Fruit fly (Drosophila melanogaster) whole organism, embryonic: ENCODE data around the gene CG13377.

Experiments used
- ATbp ChIP-seq: fragments of 200-800 bp; sonication (Bioruptor generic); optimal IDR thresholded peaks from 2 replicates; lab custom pipeline; 2017; ENCODE audit warnings: missing biosample characterization, mild to moderate bottlenecking, missing genetic modification characterization, missing genetic modification reagents
- CG10274 ChIP-seq: fragments of 200-800 bp; sonication (Bioruptor generic); optimal IDR thresholded peaks from 3 replicates; lab custom pipeline; 2017; ENCODE audit warnings: missing biosample characterization, mild to moderate bottlenecking, missing genetic modification characterization
- CG10321 ChIP-seq: fragments of 200-800 bp; sonication (Bioruptor generic); IDR thresholded peaks from 2 replicates; pipeline ENCODE4 v1.3.6; 2022; ENCODE audit warnings: missing biosample characterization, missing genetic modification characterization
- CG10543 ChIP-seq: fragments of 200-800 bp; sonication (Bioruptor generic); optimal IDR thresholded peaks from 3 replicates; lab custom pipeline; 2017; ENCODE audit warnings: missing biosample characterization, mild to moderate bottlenecking, missing genetic modification characterization, moderate library complexity
- CG11695 ChIP-seq: fragments of 200-800 bp; sonication (Bioruptor generic); IDR thresholded peaks from 3 replicates; pipeline ENCODE4 v1.3.6; 2022; ENCODE audit warnings: missing biosample characterization, missing genetic modification characterization
- CG12659 ChIP-seq: fragments of 200-800 bp; sonication (Bioruptor generic); optimal IDR thresholded peaks from 3 replicates; lab custom pipeline; 2017; ENCODE audit warnings: mild to moderate bottlenecking, missing biosample characterization, missing genetic modification reagents, missing genetic modification characterization
- CG15514 ChIP-seq: fragments of 200-800 bp; sonication (Bioruptor generic); optimal IDR thresholded peaks from 3 replicates; lab custom pipeline; 2017; ENCODE audit warnings: missing biosample characterization, missing genetic modification characterization, mild to moderate bottlenecking, moderate library complexity, missing genetic modification reagents
- CG17328 ChIP-seq: fragments of 200-800 bp; sonication (Bioruptor generic); IDR thresholded peaks from 2 replicates; pipeline ENCODE4 v1.3.6; 2022; ENCODE audit warnings: missing biosample characterization, missing genetic modification characterization
- CG17568 ChIP-seq: fragments of 200-800 bp; sonication (Bioruptor generic); optimal IDR thresholded peaks from 2 replicates; lab custom pipeline; 2018; ENCODE audit warnings: missing biosample characterization, mild to moderate bottlenecking, missing genetic modification characterization, moderate library complexity
- CG2120 ChIP-seq: fragments of 200-800 bp; sonication (Bioruptor generic); optimal IDR thresholded peaks from 3 replicates; lab custom pipeline; 2016; ENCODE audit warnings: missing biosample characterization, missing genetic modification characterization
- CG2199 ChIP-seq: fragments of 200-800 bp; sonication (Bioruptor generic); IDR thresholded peaks from 3 replicates; pipeline ENCODE4 v1.3.6; 2022; ENCODE audit warnings: missing biosample characterization, missing genetic modification characterization
- CG2712 ChIP-seq: fragments of 200-800 bp; optimal IDR thresholded peaks from 3 replicates; lab custom pipeline; 2019; ENCODE audit warnings: missing biosample characterization, mild to moderate bottlenecking, missing genetic modification characterization, moderate library complexity
- CG3163 ChIP-seq: fragments of 200-800 bp; sonication (Bioruptor generic); optimal IDR thresholded peaks from 3 replicates; lab custom pipeline; 2016; ENCODE audit warnings: missing biosample characterization, missing genetic modification characterization
- CG32772 ChIP-seq: fragments of 200-800 bp; sonication (Bioruptor generic); IDR thresholded peaks from 2 replicates; pipeline ENCODE4 v1.3.6; 2022; ENCODE audit warnings: missing biosample characterization, missing genetic modification characterization
- CG33557 ChIP-seq: fragments of 200-800 bp; sonication (Bioruptor generic); optimal IDR thresholded peaks from 2 replicates; lab custom pipeline; 2019; ENCODE audit warnings: missing biosample characterization, mild to moderate bottlenecking, missing genetic modification characterization, moderate library complexity
- CG6689 ChIP-seq: fragments of 200-800 bp; sonication (Bioruptor generic); IDR thresholded peaks from 2 replicates; pipeline ENCODE4 v1.3.6; 2022; ENCODE audit warnings: missing biosample characterization, missing genetic modification characterization
- CG8281 ChIP-seq: fragments of 200-800 bp; sonication (Bioruptor generic); optimal IDR thresholded peaks from 2 replicates; lab custom pipeline; 2018; ENCODE audit warnings: missing biosample characterization, mild to moderate bottlenecking, missing genetic modification characterization, moderate library complexity
- CG8290 ChIP-seq, 3 experiments: fragments of 200-800 bp; sonication (Bioruptor generic); optimal IDR thresholded peaks; 2 replicates each; lab custom pipeline; 2016 to 2019; ENCODE audit warnings: missing biosample characterization in 3 of 3, missing genetic modification characterization in 3 of 3, mild to moderate bottlenecking in 2 of 3, moderate library complexity in 1 of 3
- Deaf1 ChIP-seq: fragments of 200-800 bp; optimal IDR thresholded peaks from 3 replicates; lab custom pipeline; 2019; ENCODE audit warnings: missing biosample characterization, mild to moderate bottlenecking, missing genetic modification characterization, moderate library complexity
- HHEX ChIP-seq: fragments of 200-800 bp; sonication (Bioruptor generic); optimal IDR thresholded peaks from 3 replicates; lab custom pipeline; 2017; ENCODE audit warnings: missing biosample characterization, mild to moderate bottlenecking, missing genetic modification characterization, missing genetic modification reagents
- HLHmδ ChIP-seq: fragments of 200-800 bp; sonication (Bioruptor generic); optimal IDR thresholded peaks from 2 replicates; lab custom pipeline; 2018; ENCODE audit warnings: missing biosample characterization, mild to moderate bottlenecking, missing genetic modification characterization, moderate library complexity
- Hr3 ChIP-seq: fragments of 200-800 bp; sonication (Bioruptor generic); optimal IDR thresholded peaks from 3 replicates; lab custom pipeline; 2016; ENCODE audit warnings: missing biosample characterization, missing genetic modification characterization
- Med ChIP-seq: fragments of 200-800 bp; sonication (Bioruptor generic); peaks from one replicate; lab custom pipeline; 2016; ENCODE audit warnings: missing biosample characterization, missing genetic modification characterization, mild to moderate bottlenecking, inconsistent platforms, moderate library complexity
- Scr ChIP-seq: fragments of 200-800 bp; sonication (Bioruptor generic); IDR thresholded peaks from 2 replicates; pipeline ENCODE4 v1.3.6; 2022; ENCODE audit warnings: missing biosample characterization, missing genetic modification characterization; ENCODE audit not compliant: partially characterized antibody
- Trl ChIP-seq, 3 experiments: fragments of >200 bp in 2 of 3; fragments of 200-800 bp in 1 of 3; sonication (Bioruptor generic) in 1 of 3; optimal IDR thresholded peaks; 2 replicates in 1 of 3; 3 replicates in 2 of 3; lab custom pipeline; 2016 to 2017; ENCODE audit warnings: missing biosample characterization in 1 of 3, missing genetic modification characterization in 1 of 3
- Xrp1 ChIP-seq: fragments of 200-800 bp; sonication (Bioruptor generic); IDR thresholded peaks from 2 replicates; pipeline ENCODE4 v1.3.6; 2022; ENCODE audit warnings: missing biosample characterization, missing genetic modification characterization
- chif ChIP-seq, 2 experiments: fragments of 200-800 bp; sonication (Bioruptor generic); optimal IDR thresholded peaks; 3 replicates each; lab custom pipeline; 2016; ENCODE audit warnings: missing biosample characterization in 2 of 2, missing genetic modification characterization in 2 of 2
- chm ChIP-seq: fragments of 200-800 bp; sonication (Bioruptor generic); IDR thresholded peaks from 2 replicates; pipeline ENCODE4 v1.3.6; 2022; ENCODE audit warnings: missing biosample characterization, missing genetic modification characterization
- dm ChIP-seq: fragments of 200-800 bp; sonication (Bioruptor generic); optimal IDR thresholded peaks from 3 replicates; lab custom pipeline; 2016; ENCODE audit warnings: missing biosample characterization, missing genetic modification characterization
- ewg ChIP-seq: fragments of 200-800 bp; sonication (Bioruptor generic); optimal IDR thresholded peaks from 3 replicates; lab custom pipeline; 2017; ENCODE audit warnings: mild to moderate bottlenecking, missing biosample characterization, missing genetic modification reagents, missing genetic modification characterization
- pzg ChIP-seq: fragments of 200-800 bp; sonication (Bioruptor generic); optimal IDR thresholded peaks from 3 replicates; lab custom pipeline; 2018; ENCODE audit warnings: missing biosample characterization, mild to moderate bottlenecking, missing genetic modification characterization, moderate library complexity
- rib ChIP-seq: fragments of 200-800 bp; sonication (Bioruptor generic); IDR thresholded peaks from 2 replicates; pipeline ENCODE4 v1.3.6; 2022; ENCODE audit warnings: missing biosample characterization, missing genetic modification characterization
- sd ChIP-seq: fragments of 200-800 bp; sonication (Bioruptor generic); optimal IDR thresholded peaks from 3 replicates; lab custom pipeline; 2018; ENCODE audit warnings: missing biosample characterization, mild to moderate bottlenecking, missing genetic modification characterization, moderate library complexity
- seq ChIP-seq: fragments of 200-800 bp; sonication (Bioruptor generic); IDR thresholded peaks from 2 replicates; pipeline ENCODE4 v1.3.6; 2022; ENCODE audit warnings: missing biosample characterization, missing genetic modification characterization
- so ChIP-seq: fragments of 200-800 bp; sonication (Bioruptor generic); IDR thresholded peaks from 3 replicates; pipeline ENCODE4 v1.3.6; 2022; ENCODE audit warnings: missing biosample characterization, missing genetic modification characterization
- sob ChIP-seq: fragments of 200-800 bp; sonication (Bioruptor generic); IDR thresholded peaks from 2 replicates; pipeline ENCODE4 v1.3.6; 2022; ENCODE audit warnings: missing biosample characterization, missing genetic modification characterization
- stwl ChIP-seq: fragments of 200-800 bp; sonication (Bioruptor generic); optimal IDR thresholded peaks from 3 replicates; lab custom pipeline; 2018; ENCODE audit warnings: missing biosample characterization, mild to moderate bottlenecking, missing genetic modification characterization, moderate library complexity
- sug ChIP-seq: fragments of 200-800 bp; optimal IDR thresholded peaks from 2 replicates; lab custom pipeline; 2019; ENCODE audit warnings: missing biosample characterization, mild to moderate bottlenecking, missing genetic modification characterization, moderate library complexity
- ttk ChIP-seq: fragments of 200-800 bp; sonication (Bioruptor generic); IDR thresholded peaks from 2 replicates; pipeline ENCODE4 v2.1.2; 2022; ENCODE audit warnings: missing biosample characterization, missing genetic modification characterization
- vvl ChIP-seq: fragments of 200-800 bp; sonication (Bioruptor generic); IDR thresholded peaks from 2 replicates; pipeline ENCODE4 v1.3.6; 2022; ENCODE audit warnings: missing biosample characterization, missing genetic modification characterization
- wek ChIP-seq: fragments of 200-800 bp; sonication (Bioruptor generic); optimal IDR thresholded peaks from 3 replicates; lab custom pipeline; 2018; ENCODE audit warnings: missing biosample characterization, mild to moderate bottlenecking, missing genetic modification characterization, moderate library complexity
- z ChIP-seq: fragments of 200-800 bp; sonication (Bioruptor generic); IDR thresholded peaks from 3 replicates; pipeline ENCODE4 v1.3.6; 2022; ENCODE audit warnings: missing biosample characterization, missing genetic modification characterization
- zfh1 ChIP-seq: fragments of 200-800 bp; sonication (Bioruptor generic); IDR thresholded peaks from 3 replicates; pipeline ENCODE4 v1.3.6; 2022; ENCODE audit warnings: missing biosample characterization, missing genetic modification characterization

Gene CG13377

dm6 chrX:276065-276464 is 12.3 kb upstream of the CG13377 start (continued):
- peak; percentile 56 for TF ChIP-seq ttk (GFP tag; lab: Robert Waterston, UW)
- 0 out of 2 replicates have a peak, but pooled peaks have one; percentile 26 for TF ChIP-seq Scr (GFP tag; lab: Robert Waterston, UW)
- TF ChIP-seq sd (tag; lab: Kevin White, UChicago) = no peak
- no peak for TF ChIP-seq CG10274 (GFP tag; lab: Kevin White, UChicago)
- peak; percentile 42 for TF ChIP-seq CG8290 (GFP tag; optimal IDR thresholded peaks at IDR 0.05; lab: Kevin White, UChicago)
- TF ChIP-seq CG8290 (tag; optimal IDR thresholded peaks at IDR 0.05; lab: Kevin White, UChicago) = peak; percentile 49 to 63
- TF ChIP-seq CG17328 (GFP tag; lab: Robert Waterston, UW) = 0 out of 2 replicates have a peak, but pooled peaks have one; percentile 14
- TF ChIP-seq CG6689 (GFP tag; lab: Robert Waterston, UW) = 0 out of 2 replicates have a peak, but pooled peaks have one; percentile 11
- TF ChIP-seq CG10321 (GFP tag; lab: Robert Waterston, UW) = peak; percentile 67
- TF ChIP-seq CG33557 (GFP tag; lab: Kevin White, UChicago) = peak; percentile 5
- TF ChIP-seq CG32772 (GFP tag; lab: Robert Waterston, UW) = no peak
- no peak for TF ChIP-seq HHEX
- TF ChIP-seq Deaf1 = peak; percentile 19
- peak; percentile 22 for TF ChIP-seq wek (GFP tag; lab: Kevin White, UChicago)
- TF ChIP-seq CG2712 (tag; lab: Kevin White, UChicago) = peak; percentile 27
- peak; percentile 5 for TF ChIP-seq CG2120 (GFP tag; lab: Kevin White, UChicago)
- peak; percentile 11 for TF ChIP-seq HLHmδ (GFP tag; lab: Kevin White, UChicago)
- peak; percentile 31; the same call in 1 of the 3 replicates for TF ChIP-seq zfh1 (GFP tag; lab: Robert Waterston, UW)
- TF ChIP-seq CG3163 (GFP tag; lab: Kevin White, UChicago) = peak; percentile 73
- TF ChIP-seq pzg (GFP tag; lab: Kevin White, UChicago) = no peak
- TF ChIP-seq z (GFP tag; lab: Robert Waterston, UW) = peak; percentile 84
- TF ChIP-seq CG2199 (GFP tag; lab: Robert Waterston, UW) = peak; percentile 76; the same call in 2 of the 3 replicates
- TF ChIP-seq rib (GFP tag; lab: Robert Waterston, UW) = no peak; the same call in 1 of the 2 replicates
- TF ChIP-seq Med (GFP tag; lab: Kevin White, UChicago) = peak; percentile 83
- peak; percentile 22 for TF ChIP-seq ATbp (GFP tag; lab: Kevin White, UChicago)
- 0 out of 2 replicates have a peak, but pooled peaks have one; percentile 16 for TF ChIP-seq vvl
- no peak for TF ChIP-seq chif (GFP tag; optimal IDR thresholded peaks at IDR 0.05; lab: Kevin White, UChicago)
- peak; percentile 8 for TF ChIP-seq CG15514 (GFP tag; lab: Kevin White, UChicago)
- peak; percentile 49 for TF ChIP-seq Xrp1 (GFP tag; lab: Robert Waterston, UW)
- 0 out of 3 replicates have a peak, but pooled peaks have one; percentile 31 for TF ChIP-seq so (GFP tag; lab: Robert Waterston, UW)
- TF ChIP-seq stwl = peak; percentile 13
- peak; percentile 100 for TF ChIP-seq ewg (GFP tag; lab: Kevin White, UChicago)
- TF ChIP-seq sug (tag; lab: Kevin White, UChicago) = peak; percentile 50
- 0 out of 2 replicates have a peak, but pooled peaks have one; percentile 38 for TF ChIP-seq sob (GFP tag; lab: Robert Waterston, UW)
- peak; percentile 56 to 60 for TF ChIP-seq Trl (optimal IDR thresholded peaks at IDR 0.05; lab: Kevin White, UChicago)
- no peak for TF ChIP-seq Trl (GFP tag; optimal IDR thresholded peaks at IDR 0.05; lab: Kevin White, UChicago)
- peak; percentile 12 for TF ChIP-seq CG17568 (GFP tag; lab: Kevin White, UChicago)
- no peak for TF ChIP-seq CG11695 (GFP tag; lab: Robert Waterston, UW)
- TF ChIP-seq CG8281 (tag; lab: Kevin White, UChicago) = peak; percentile 57
- no peak for TF ChIP-seq Hr3
- TF ChIP-seq seq (GFP tag; lab: Robert Waterston, UW) = peak; percentile 65; the same call in 1 of the 2 replicates
- TF ChIP-seq chm (GFP tag; lab: Robert Waterston, UW) = peak; percentile 70; the same call in 1 of the 2 replicates
- TF ChIP-seq CG12659 (GFP tag; lab: Kevin White, UChicago) = peak; percentile 5
- no peak for TF ChIP-seq dm (GFP tag; lab: Kevin White, UChicago)
- TF ChIP-seq CG10543 = peak; percentile 26
